Fruit fly (Drosophila melanogaster) whole organism: ENCODE measurements around the gene CG17778.

Experiments
- EcR ChIP-seq, 2 experiments: fragments of >200 bp; optimal IDR thresholded peaks; 2 replicates each; lab custom pipeline; 2017; ENCODE audit warnings: missing biosample characterization in 2 of 2, missing genetic modification characterization in 2 of 2, missing genetic modification reagents in 2 of 2
- pan ChIP-seq: fragments of >200 bp; optimal IDR thresholded peaks from 2 replicates; lab custom pipeline; 2017
- psq ChIP-seq: fragments of >200 bp; optimal IDR thresholded peaks from 2 replicates; lab custom pipeline; 2017
- usp ChIP-seq: fragments of >200 bp; optimal IDR thresholded peaks from 2 replicates; lab custom pipeline; 2017; ENCODE audit warnings: missing biosample characterization, missing genetic modification characterization, mixed read lengths

DNA sequence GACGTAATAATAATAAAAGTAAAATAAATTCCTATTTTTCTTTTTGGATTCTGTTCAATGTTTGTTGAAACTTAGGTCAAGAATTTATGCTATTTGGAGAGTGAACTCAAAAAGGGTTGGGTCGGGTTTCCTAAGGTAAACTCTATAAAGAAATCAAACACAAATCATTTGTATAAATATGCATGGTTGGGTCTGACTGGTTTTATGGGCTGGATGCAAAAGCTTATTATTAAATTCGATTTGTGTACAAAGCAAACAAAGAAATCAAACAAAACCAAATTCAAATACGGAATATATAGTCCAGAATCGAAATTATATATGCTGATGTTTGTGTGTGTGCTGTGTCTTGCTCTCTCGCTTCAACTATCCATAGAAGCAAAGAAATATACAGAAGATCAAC lies 21.3 kb downstream of the CG17778 start:
- TF ChIP-seq usp (GFP tag; lab: Kevin White, UChicago) (no peak), pan (no peak), EcR (GFP tag; optimal IDR thresholded peaks at IDR 0.05; lab: Kevin White, UChicago) (no peak), psq (lab: Kevin White, UChicago) (no peak)
